Fruit fly (Drosophila melanogaster): ENCODE data around the gene eIF3g1.

Gene eIF3g1

DNA sequence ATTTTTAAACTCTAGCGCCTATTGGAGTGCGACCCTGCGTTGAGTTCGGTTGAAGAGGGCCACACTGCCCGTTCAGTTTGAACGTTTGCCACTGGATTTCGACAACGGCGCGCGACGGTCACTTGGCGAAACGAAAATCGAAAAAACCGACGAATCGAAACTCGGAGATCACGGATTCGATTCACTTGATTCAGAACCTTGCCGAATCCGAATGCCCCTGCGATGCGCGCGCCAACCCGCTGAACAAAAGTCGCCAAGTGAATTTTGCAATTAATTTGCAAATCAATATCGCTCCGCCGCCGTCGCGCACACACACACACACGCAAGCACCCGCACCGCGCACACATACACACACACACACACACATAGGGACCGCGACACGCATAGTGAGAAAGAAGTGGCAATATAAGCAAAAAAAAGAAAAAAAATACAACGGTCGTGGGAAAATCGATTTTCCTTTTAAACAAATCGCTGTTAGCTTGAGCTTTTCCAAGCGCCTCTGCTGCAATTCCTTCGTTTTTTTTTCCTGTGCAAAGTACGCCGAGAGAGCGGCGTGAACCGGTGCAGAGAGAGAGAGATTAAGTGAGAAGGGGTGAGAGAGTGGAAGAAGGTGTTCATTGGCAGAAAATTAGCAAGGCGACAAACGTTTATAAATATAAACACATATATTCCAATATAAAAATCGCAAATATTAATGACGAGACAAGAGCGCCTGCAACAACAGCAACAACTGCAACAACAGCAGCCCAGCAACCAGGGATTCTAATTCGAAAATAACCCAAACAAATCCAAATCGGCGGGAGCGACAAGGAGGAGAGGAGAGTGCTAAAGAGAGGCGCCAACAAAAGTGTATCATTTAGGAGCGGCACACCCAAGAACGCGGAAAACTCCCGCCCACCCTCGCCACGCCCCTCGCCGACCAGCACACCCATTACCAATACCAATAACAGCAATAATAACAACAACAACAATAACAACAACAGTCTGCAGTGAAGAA, 21.4 kb downstream of the eIF3g1 start, which contains the start of gene egh (continued):
- TF ChIP-seq CG9797 (GFP tag; optimal IDR thresholded peaks at IDR 0.05) (peak; percentile 97), hkb (optimal IDR thresholded peaks at IDR 0.05) (no peak), hkb (GFP tag; IDR thresholded peaks at IDR 0.05) (peak; percentile 53; the same call in 1 of the 2 replicates), abd-A (tag; optimal IDR thresholded peaks at IDR 0.05) (no peak), Dbx (GFP tag; IDR thresholded peaks at IDR 0.05) (0 out of 3 replicates have a peak, but pooled peaks have one; percentile 46), Sry-δ (GFP tag; optimal IDR thresholded peaks at IDR 0.05) (peak; percentile 50), jumu (GFP tag; optimal IDR thresholded peaks at IDR 0.05) (peak; percentile 34), HHEX (GFP tag; optimal IDR thresholded peaks at IDR 0.05) (peak; percentile 52), CG15514 (GFP tag; optimal IDR thresholded peaks at IDR 0.05) (peak; percentile 76), insv (GFP tag; optimal IDR thresholded peaks at IDR 0.05) (peak in 1 of 2 experiments; percentile 60), CG4854 (GFP tag; optimal IDR thresholded peaks at IDR 0.05) (no peak), CG10274 (GFP tag; optimal IDR thresholded peaks at IDR 0.05) (no peak), CG15269 (tag; optimal IDR thresholded peaks at IDR 0.05) (no peak), prd (optimal IDR thresholded peaks at IDR 0.05) (no peak), prd (GFP tag; IDR thresholded peaks at IDR 0.05) (peak; percentile 61; the same call in 2 of the 3 replicates), hbn (GFP tag; IDR thresholded peaks at IDR 0.05; ENCODE audit: partially characterized antibody) (no peak), CG4360 (GFP tag; IDR thresholded peaks at IDR 0.05) (peak; percentile 12; the same call in 1 of the 2 replicates), ase (GFP tag; IDR thresholded peaks at IDR 0.05) (peak; percentile 31; the same call in 1 of the 3 replicates), gfzf (GFP tag; optimal IDR thresholded peaks at IDR 0.05) (peak; percentile 95), corto (GFP tag; optimal IDR thresholded peaks at IDR 0.05) (peak; percentile 27), tll (GFP tag; optimal IDR thresholded peaks at IDR 0.05) (no peak), Rx (GFP tag; IDR thresholded peaks at IDR 0.05) (peak; percentile 15; the same call in 1 of the 2 replicates), Xrp1 (GFP tag; IDR thresholded peaks at IDR 0.05) (0 out of 2 replicates have a peak, but pooled peaks have one; percentile 13), CG6254 (GFP tag; optimal IDR thresholded peaks at IDR 0.05) (no peak), CG9437 (GFP tag; optimal IDR thresholded peaks at IDR 0.05) (no peak), disco-r (GFP tag; optimal IDR thresholded peaks at IDR 0.05) (peak; percentile 27), Antp (GFP tag; optimal IDR thresholded peaks at IDR 0.05) (no peak), CG10267 (tag; optimal IDR thresholded peaks at IDR 0.05) (peak; percentile 34), sd (tag; optimal IDR thresholded peaks at IDR 0.05) (peak; percentile 11), H2.0 (GFP tag; IDR thresholded peaks at IDR 0.05) (0 out of 2 replicates have a peak, but pooled peaks have one; percentile 12), CG1529 (GFP tag; optimal IDR thresholded peaks at IDR 0.05) (no peak), CG14860 (GFP tag; IDR thresholded peaks at IDR 0.05; ENCODE audit: partially characterized antibody) (no peak), CG12299 (tag; optimal IDR thresholded peaks at IDR 0.05) (peak; percentile 39), CG17829 (tag; optimal IDR thresholded peaks at IDR 0.05) (peak; percentile 5), MBD-R2 (GFP tag; IDR thresholded peaks at IDR 0.05) (peak; percentile 58), CG34422 (GFP tag; IDR thresholded peaks at IDR 0.05) (peak; percentile 74; the same call in 2 of the 3 replicates), ranshi (GFP tag; IDR thresholded peaks at IDR 0.05) (0 out of 2 replicates have a peak, but pooled peaks have one; percentile 8), CG8281 (tag; optimal IDR thresholded peaks at IDR 0.05) (no peak), chif (GFP tag; optimal IDR thresholded peaks at IDR 0.05) (peak; percentile 0 to 37), Rfx (GFP tag; IDR thresholded peaks at IDR 0.05) (peak; percentile 23; the same call in 1 of the 2 replicates), Hsf (GFP tag; optimal IDR thresholded peaks at IDR 0.05) (peak; percentile 30), CG15696 (tag; optimal IDR thresholded peaks at IDR 0.05) (no peak), Drgx (GFP tag; IDR thresholded peaks at IDR 0.05) (peak; percentile 80), CG32767 (GFP tag; IDR thresholded peaks at IDR 0.05) (peak; percentile 58), Chrac-16 (GFP tag; optimal IDR thresholded peaks at IDR 0.05) (peak; percentile 19), cg (GFP tag; optimal IDR thresholded peaks at IDR 0.05) (peak; percentile 92), Hand (GFP tag; optimal IDR thresholded peaks at IDR 0.05) (peak; percentile 1)
